Fruit fly (Drosophila melanogaster): ENCODE results near the gene CG7582.

CG7582 gene

dm6 chr3R:29682152-29682600, at the start of gene CG7582, which contains the start of gene Gycalpha99B:
Gene CG7582 (minus strand): TSS chr3R:29682278.
Gene Gycalpha99B (plus strand): TSS chr3R:29682503.
- no peak for TF ChIP-seq EcR (GFP tag; optimal IDR thresholded peaks at IDR 0.05)
- peak; percentile 86 for TF ChIP-seq Dll (optimal IDR thresholded peaks at IDR 0.05)

- TF ChIP-seq psq (optimal IDR thresholded peaks at IDR 0.05) (no peak), CG8478 (optimal IDR thresholded peaks at IDR 0.05) (no peak), pan (optimal IDR thresholded peaks at IDR 0.05) (no peak), Dll (optimal IDR thresholded peaks at IDR 0.05) (peak; percentile 52)
These were observed 44.2 kb upstream of the CG7582 start for dm6 chr3R:29726277-29726676.

dm6 chr3R:29725577-29726240, 43.6 kb upstream of the CG7582 start, which contains the start of gene Kul:
Gene Kul (plus strand): TSS chr3R:29725830.
- TF ChIP-seq CG8478 (optimal IDR thresholded peaks at IDR 0.05) (no peak), EcR (GFP tag; optimal IDR thresholded peaks at IDR 0.05) (no peak), pan (optimal IDR thresholded peaks at IDR 0.05) (no peak)

dm6 chr3R:29724745-29725144, 42.7 kb upstream of the CG7582 start, which contains the start of the genes Naa40 and CG18731:
Gene Naa40 (minus strand): TSS chr3R:29724950.
Gene CG18731 (plus strand): TSS chr3R:29725027.
- TF ChIP-seq usp (GFP tag; optimal IDR thresholded peaks at IDR 0.05) (no peak), psq (optimal IDR thresholded peaks at IDR 0.05) (no peak), EcR (GFP tag; optimal IDR thresholded peaks at IDR 0.05) (no peak), Dll (optimal IDR thresholded peaks at IDR 0.05) (no peak), pan (optimal IDR thresholded peaks at IDR 0.05) (no peak), CG8478 (optimal IDR thresholded peaks at IDR 0.05) (no peak)

- TF ChIP-seq psq (optimal IDR thresholded peaks at IDR 0.05) (no peak), CG8478 (optimal IDR thresholded peaks at IDR 0.05) (no peak), pan (optimal IDR thresholded peaks at IDR 0.05) (no peak), EcR (GFP tag; optimal IDR thresholded peaks at IDR 0.05) (no peak), Dll (optimal IDR thresholded peaks at IDR 0.05) (no peak), usp (GFP tag; optimal IDR thresholded peaks at IDR 0.05) (no peak)
These were observed 41.1 kb upstream of the CG7582 start, which contains the start of gene Pcd for dm6 chr3R:29723048-29723656. Gene Pcd (plus strand): TSS chr3R:29723163.

dm6 chr3R:29722238-29722637, 40.2 kb upstream of the CG7582 start, which contains the start of gene CG34296:
Gene CG34296 (plus strand): TSS chr3R:29722538.
- TF ChIP-seq pan (optimal IDR thresholded peaks at IDR 0.05) (no peak), usp (GFP tag; optimal IDR thresholded peaks at IDR 0.05) (no peak), EcR (GFP tag; optimal IDR thresholded peaks at IDR 0.05) (no peak), Dll (optimal IDR thresholded peaks at IDR 0.05) (no peak), psq (optimal IDR thresholded peaks at IDR 0.05) (no peak), CG8478 (optimal IDR thresholded peaks at IDR 0.05) (no peak)

dm6 chr3R:29718363-29718762, 36.3 kb upstream of the CG7582 start, which contains the start of gene CG15506:
Gene CG15506 (plus strand): TSS chr3R:29718663.
- no peak for TF ChIP-seq EcR (GFP tag; optimal IDR thresholded peaks at IDR 0.05)
- TF ChIP-seq Dll (optimal IDR thresholded peaks at IDR 0.05) = no peak
- no peak for TF ChIP-seq pan (optimal IDR thresholded peaks at IDR 0.05)
- no peak for TF ChIP-seq psq (optimal IDR thresholded peaks at IDR 0.05)

- TF ChIP-seq pan (optimal IDR thresholded peaks at IDR 0.05) (no peak), Dll (optimal IDR thresholded peaks at IDR 0.05) (no peak), EcR (GFP tag; optimal IDR thresholded peaks at IDR 0.05) (no peak), usp (GFP tag; optimal IDR thresholded peaks at IDR 0.05) (no peak), CG8478 (optimal IDR thresholded peaks at IDR 0.05) (no peak), psq (optimal IDR thresholded peaks at IDR 0.05) (no peak)
These were observed 35.4 kb upstream of the CG7582 start for dm6 chr3R:29717519-29717918.

dm6 chr3R:29716782-29717317, 34.8 kb upstream of the CG7582 start, which contains the start of gene Obp99b:
Gene Obp99b (minus strand): TSS chr3R:29716896.
- TF ChIP-seq psq (optimal IDR thresholded peaks at IDR 0.05) (no peak), EcR (GFP tag; optimal IDR thresholded peaks at IDR 0.05) (no peak), CG8478 (optimal IDR thresholded peaks at IDR 0.05) (no peak), pan (optimal IDR thresholded peaks at IDR 0.05) (no peak), usp (GFP tag; optimal IDR thresholded peaks at IDR 0.05) (no peak), Dll (optimal IDR thresholded peaks at IDR 0.05) (no peak)

- TF ChIP-seq pan (optimal IDR thresholded peaks at IDR 0.05) (no peak), psq (optimal IDR thresholded peaks at IDR 0.05) (no peak)
These were observed 34.1 kb upstream of the CG7582 start for dm6 chr3R:29716043-29716781.

- TF ChIP-seq CG8478 (optimal IDR thresholded peaks at IDR 0.05) = no peak
- no peak for TF ChIP-seq psq (optimal IDR thresholded peaks at IDR 0.05)
- TF ChIP-seq pan (optimal IDR thresholded peaks at IDR 0.05) = no peak
- TF ChIP-seq usp (GFP tag; optimal IDR thresholded peaks at IDR 0.05) = no peak
- TF ChIP-seq EcR (GFP tag; optimal IDR thresholded peaks at IDR 0.05) = no peak
- TF ChIP-seq Dll (optimal IDR thresholded peaks at IDR 0.05) = no peak
These were observed 33.2 kb upstream of the CG7582 start, which contains the start of gene Dup99B for dm6 chr3R:29715277-29715676. Gene Dup99B (minus strand): TSS chr3R:29715377.

- TF ChIP-seq psq (optimal IDR thresholded peaks at IDR 0.05) (no peak), EcR (GFP tag; optimal IDR thresholded peaks at IDR 0.05) (no peak), pan (optimal IDR thresholded peaks at IDR 0.05) (no peak), CG8478 (optimal IDR thresholded peaks at IDR 0.05) (no peak), Dll (optimal IDR thresholded peaks at IDR 0.05) (no peak), usp (GFP tag; optimal IDR thresholded peaks at IDR 0.05) (no peak)
These were observed 32.2 kb upstream of the CG7582 start, which contains the start of gene Obp99d for dm6 chr3R:29714314-29714713. Gene Obp99d (plus strand): TSS chr3R:29714505.

Measured in whole organism.